Fruit fly (Drosophila melanogaster) whole organism, embryonic: ENCODE measurements around the gene CG14830.

ENCODE experiments used
- Abd-B ChIP-seq: fragments of 200-800 bp; sonication (Bioruptor generic); optimal IDR thresholded peaks from 2 replicates; lab custom pipeline; 2018; ENCODE audit warnings: missing biosample characterization, mild to moderate bottlenecking, missing genetic modification characterization, moderate library complexity
- CG10274 ChIP-seq: fragments of 200-800 bp; sonication (Bioruptor generic); optimal IDR thresholded peaks from 3 replicates; lab custom pipeline; 2017; ENCODE audit warnings: missing biosample characterization, mild to moderate bottlenecking, missing genetic modification characterization
- CG11456 ChIP-seq: fragments of 200-800 bp; sonication (Bioruptor generic); IDR thresholded peaks from 3 replicates; pipeline ENCODE4 v1.3.6; 2022; ENCODE audit warnings: missing biosample characterization, missing genetic modification characterization
- CG12155 ChIP-seq: fragments of 200-800 bp; sonication (Bioruptor generic); optimal IDR thresholded peaks from 3 replicates; lab custom pipeline; 2016; ENCODE audit warnings: missing biosample characterization, missing genetic modification characterization
- CG2678 ChIP-seq: fragments of 200-800 bp; sonication (Bioruptor generic); optimal IDR thresholded peaks from 3 replicates; lab custom pipeline; 2019; ENCODE audit warnings: missing biosample characterization, mild to moderate bottlenecking, missing genetic modification characterization, moderate library complexity
- CG2875 ChIP-seq: fragments of 200-800 bp; sonication (Bioruptor generic); optimal IDR thresholded peaks from 2 replicates; lab custom pipeline; 2017; ENCODE audit warnings: missing biosample characterization, mild to moderate bottlenecking, missing genetic modification characterization, missing genetic modification reagents
- CG31224 ChIP-seq: fragments of 200-800 bp; sonication (Bioruptor generic); IDR thresholded peaks from 2 replicates; pipeline ENCODE4 v1.3.6; 2022; ENCODE audit warnings: missing biosample characterization, missing genetic modification characterization
- CG31441 ChIP-seq: fragments of 200-800 bp; sonication (Bioruptor generic); IDR thresholded peaks from 2 replicates; pipeline ENCODE4 v1.3.6; 2022; ENCODE audit warnings: missing biosample characterization, missing genetic modification characterization
- CG32532 ChIP-seq: fragments of 200-800 bp; sonication (Bioruptor generic); IDR thresholded peaks from 2 replicates; pipeline ENCODE4 v1.3.6; 2022; ENCODE audit warnings: missing biosample characterization, missing genetic modification characterization
- CG3407 ChIP-seq: fragments of 200-800 bp; sonication (Bioruptor generic); optimal IDR thresholded peaks from 2 replicates; lab custom pipeline; 2018; ENCODE audit warnings: missing biosample characterization, mild to moderate bottlenecking, missing genetic modification characterization
- CG6791 ChIP-seq: fragments of 200-800 bp; sonication (Bioruptor generic); IDR thresholded peaks from 3 replicates; pipeline ENCODE4 v1.3.6; 2022; ENCODE audit warnings: missing biosample characterization, missing genetic modification characterization; ENCODE audit not compliant: partially characterized antibody
- CG6854 ChIP-seq: fragments of 200-800 bp; sonication (Bioruptor generic); optimal IDR thresholded peaks from 3 replicates; lab custom pipeline; 2017; ENCODE audit warnings: missing biosample characterization, mild to moderate bottlenecking, missing genetic modification characterization
- CG7839 ChIP-seq: fragments of 200-800 bp; sonication (Bioruptor generic); optimal IDR thresholded peaks from 3 replicates; lab custom pipeline; 2018; ENCODE audit warnings: missing biosample characterization, mild to moderate bottlenecking, missing genetic modification characterization, moderate library complexity
- CG7928 ChIP-seq: fragments of 200-800 bp; sonication (Bioruptor generic); optimal IDR thresholded peaks from 2 replicates; lab custom pipeline; 2017; ENCODE audit warnings: missing biosample characterization, mild to moderate bottlenecking, missing genetic modification characterization
- Dad ChIP-seq: fragments of 200-800 bp; sonication (Bioruptor generic); optimal IDR thresholded peaks from 3 replicates; lab custom pipeline; 2016; ENCODE audit warnings: missing biosample characterization, missing genetic modification characterization
- H15 ChIP-seq: fragments of 200-800 bp; sonication (Bioruptor generic); IDR thresholded peaks from 3 replicates; pipeline ENCODE4 v1.3.6; 2022; ENCODE audit warnings: missing biosample characterization, missing genetic modification characterization
- HLH3B ChIP-seq: fragments of 200-800 bp; sonication (Bioruptor generic); IDR thresholded peaks from 2 replicates; pipeline ENCODE4 v1.3.6; 2022; ENCODE audit warnings: missing biosample characterization, missing genetic modification characterization
- HmgZ ChIP-seq: fragments of 200-800 bp; sonication (Bioruptor generic); optimal IDR thresholded peaks from 2 replicates; lab custom pipeline; 2018; ENCODE audit warnings: missing biosample characterization, mild to moderate bottlenecking, missing genetic modification characterization
- Hr39 ChIP-seq: fragments of >200 bp; optimal IDR thresholded peaks from 2 replicates; lab custom pipeline; 2017
- Hsf ChIP-seq: fragments of 200-800 bp; sonication (Bioruptor generic); optimal IDR thresholded peaks from 3 replicates; lab custom pipeline; 2016; ENCODE audit warnings: missing biosample characterization, missing genetic modification characterization
- Med ChIP-seq: fragments of 200-800 bp; sonication (Bioruptor generic); peaks from one replicate; lab custom pipeline; 2016; ENCODE audit warnings: missing biosample characterization, missing genetic modification characterization, mild to moderate bottlenecking, inconsistent platforms, moderate library complexity
- NK7.1 ChIP-seq: fragments of 200-800 bp; sonication (Bioruptor generic); optimal IDR thresholded peaks from 3 replicates; lab custom pipeline; 2016; ENCODE audit warnings: missing biosample characterization, missing genetic modification characterization
- Six4 ChIP-seq: fragments of 200-800 bp; sonication (Bioruptor generic); optimal IDR thresholded peaks from 2 replicates; lab custom pipeline; 2016; ENCODE audit warnings: missing biosample characterization, missing genetic modification characterization
- ap ChIP-seq: fragments of 200-800 bp; sonication (Bioruptor generic); IDR thresholded peaks from 2 replicates; pipeline ENCODE4 v1.3.6; 2022; ENCODE audit warnings: missing biosample characterization, missing genetic modification characterization
- chinmo ChIP-seq: fragments of 200-800 bp; sonication (Bioruptor generic); IDR thresholded peaks from 4 replicates; pipeline ENCODE4 v1.3.6; 2022; ENCODE audit warnings: missing biosample characterization, missing genetic modification characterization; ENCODE audit not compliant: partially characterized antibody
- ci ChIP-seq: fragments of 200-800 bp; sonication (Bioruptor generic); IDR thresholded peaks from 3 replicates; pipeline ENCODE4 v1.3.6; 2022; ENCODE audit warnings: missing biosample characterization, missing genetic modification characterization
- croc ChIP-seq: fragments of 200-800 bp; sonication (Bioruptor generic); conservative IDR thresholded peaks from 3 replicates; pipeline ENCODE4 v1.3.6; 2022; ENCODE audit warnings: missing biosample characterization, missing genetic modification characterization
- crol ChIP-seq: fragments of 200-800 bp; sonication (Bioruptor generic); IDR thresholded peaks from 2 replicates; pipeline ENCODE4 v1.3.6; 2022; ENCODE audit warnings: missing biosample characterization, missing genetic modification characterization
- cwo ChIP-seq: fragments of 200-800 bp; sonication (Bioruptor generic); optimal IDR thresholded peaks from 3 replicates; lab custom pipeline; 2017; ENCODE audit warnings: missing biosample characterization, missing genetic modification characterization, mild to moderate bottlenecking, moderate library complexity, missing genetic modification reagents
- danr ChIP-seq: fragments of 200-800 bp; sonication (Bioruptor generic); IDR thresholded peaks from 2 replicates; pipeline ENCODE4 v1.3.6; 2022; ENCODE audit warnings: missing biosample characterization, missing genetic modification characterization
- gem ChIP-seq: fragments of 200-800 bp; sonication (Bioruptor generic); optimal IDR thresholded peaks from 2 replicates; lab custom pipeline; 2019; ENCODE audit warnings: missing biosample characterization, mild to moderate bottlenecking, missing genetic modification characterization, moderate library complexity
- gro ChIP-seq: fragments of 200-800 bp; sonication (Bioruptor generic); optimal IDR thresholded peaks from 2 replicates; lab custom pipeline; 2016; ENCODE audit warnings: missing biosample characterization, missing genetic modification characterization
- kni ChIP-seq: fragments of 200-800 bp; sonication (Bioruptor generic); optimal IDR thresholded peaks from 3 replicates; lab custom pipeline; 2017; ENCODE audit warnings: mild to moderate bottlenecking, missing biosample characterization, missing genetic modification reagents, missing genetic modification characterization
- mirr ChIP-seq: fragments of 200-800 bp; sonication (Bioruptor generic); optimal IDR thresholded peaks from 3 replicates; lab custom pipeline; 2018; ENCODE audit warnings: missing biosample characterization, mild to moderate bottlenecking, missing genetic modification characterization
- nerfin-1 ChIP-seq: fragments of 200-800 bp; sonication (Bioruptor generic); optimal IDR thresholded peaks from 3 replicates; lab custom pipeline; 2019; ENCODE audit warnings: missing biosample characterization, mild to moderate bottlenecking, missing genetic modification characterization, moderate library complexity
- otp ChIP-seq: fragments of 200-800 bp; sonication (Bioruptor generic); IDR thresholded peaks from 3 replicates; pipeline ENCODE4, ENCODE4 v1.3.6; 2022; ENCODE audit warnings: missing biosample characterization, missing genetic modification characterization
- phol ChIP-seq: fragments of 200-800 bp; sonication (Bioruptor generic); optimal IDR thresholded peaks from 3 replicates; lab custom pipeline; 2018; ENCODE audit warnings: missing biosample characterization, mild to moderate bottlenecking, missing genetic modification characterization, moderate library complexity
- row ChIP-seq: fragments of 200-800 bp; sonication (Bioruptor generic); IDR thresholded peaks from 3 replicates; pipeline ENCODE4 v1.3.6; 2022; ENCODE audit warnings: missing biosample characterization, missing genetic modification characterization
- sd ChIP-seq: fragments of 200-800 bp; sonication (Bioruptor generic); optimal IDR thresholded peaks from 3 replicates; lab custom pipeline; 2018; ENCODE audit warnings: missing biosample characterization, mild to moderate bottlenecking, missing genetic modification characterization, moderate library complexity
- ssp ChIP-seq: fragments of 200-800 bp; sonication (Bioruptor generic); IDR thresholded peaks from 2 replicates; pipeline ENCODE4 v1.3.6; 2022; ENCODE audit warnings: missing biosample characterization, missing genetic modification characterization

Gene CG14830

dm6 chr3L:7262471-7262870, 1.2 kb downstream of the CG14830 start (continued):
- TF ChIP-seq CG32532 (GFP tag; lab: Robert Waterston, UW) (no peak; the same call in 1 of the 2 replicates), ssp (GFP tag; lab: Robert Waterston, UW) (peak; percentile 26; the same call in 1 of the 2 replicates), HLH3B (0 out of 2 replicates have a peak, but pooled peaks have one; percentile 7), cwo (GFP tag; lab: Kevin White, UChicago) (peak; percentile 46), mirr (GFP tag; lab: Kevin White, UChicago) (no peak), Six4 (GFP tag; lab: Kevin White, UChicago) (no peak), phol (tag; lab: Kevin White, UChicago) (peak; percentile 50), Dad (GFP tag; lab: Kevin White, UChicago) (no peak), NK7.1 (GFP tag; lab: Kevin White, UChicago) (no peak), CG12155 (no peak), CG31441 (peak; percentile 72), H15 (GFP tag; lab: Robert Waterston, UW) (no peak), HmgZ (no peak), CG7839 (tag; lab: Kevin White, UChicago) (peak; percentile 59), CG10274 (GFP tag; lab: Kevin White, UChicago) (no peak), CG2875 (GFP tag; lab: Kevin White, UChicago) (no peak), gem (peak; percentile 48), croc (GFP tag; lab: Robert Waterston, UW) (peak; percentile 15; the same call in 1 of the 3 replicates), CG3407 (no peak), danr (GFP tag; lab: Robert Waterston, UW) (no peak), row (GFP tag; lab: Robert Waterston, UW) (0 out of 3 replicates have a peak, but pooled peaks have one; percentile 19), nerfin-1 (tag; lab: Kevin White, UChicago) (peak; percentile 27), CG2678 (tag; lab: Kevin White, UChicago) (peak; percentile 63)

- TF ChIP-seq crol (GFP tag; lab: Robert Waterston, UW) (peak; percentile 82), Abd-B (GFP tag; lab: Kevin White, UChicago) (peak; percentile 3), ap (no peak), Hr39 (lab: Kevin White, UChicago) (peak; percentile 80), CG11456 (GFP tag; lab: Robert Waterston, UW) (0 out of 3 replicates have a peak, but pooled peaks have one; percentile 53), CG6791 (GFP tag; lab: Robert Waterston, UW) (0 out of 3 replicates have a peak, but pooled peaks have one; percentile 15), CG31224 (GFP tag; lab: Robert Waterston, UW) (peak; percentile 51), Hsf (no peak), kni (GFP tag; lab: Kevin White, UChicago) (peak; percentile 49), ci (0 out of 3 replicates have a peak, but pooled peaks have one; percentile 20), CG7928 (GFP tag; lab: Kevin White, UChicago) (no peak), gro (GFP tag; lab: Kevin White, UChicago) (no peak), sd (tag; lab: Kevin White, UChicago) (peak; percentile 12), Med (GFP tag; lab: Kevin White, UChicago) (peak; percentile 13), chinmo (GFP tag; lab: Robert Waterston, UW) (0 out of 4 replicates have a peak, but pooled peaks have one; percentile 38), CG6854 (GFP tag; lab: Kevin White, UChicago) (no peak), otp (GFP tag; lab: Robert Waterston, UW) (no peak)
Observed at dm6 chr3L:7258267-7258666, 5.5 kb downstream of the CG14830 start.
